Worm (Caenorhabditis elegans) whole organism, midembryonic: ENCODE results near the gene F22H10.3.

ENCODE experiments used
- T22C8.4 ChIP-seq: fragments of 200-800 bp; sonication (Bioruptor generic); IDR thresholded peaks from 2 replicates; pipeline ENCODE4 v1.3.6; 2022; ENCODE audit warnings: missing genetic modification characterization, missing compliant biosample characterization
- cog-1 ChIP-seq: sonication (generic microtip); optimal IDR thresholded peaks from 2 replicates; lab custom pipeline; 2016; ENCODE audit warnings: missing genetic modification characterization, missing compliant biosample characterization
- klf-2 ChIP-seq: fragments of 200-800 bp; sonication (Bioruptor generic); conservative IDR thresholded peaks from 2 replicates; pipeline ENCODE4 v1.3.6; 2022; ENCODE audit warnings: missing genetic modification reagents, missing genetic modification characterization, missing compliant biosample characterization
- med-1 ChIP-seq: sonication (generic microtip); optimal IDR thresholded peaks from 2 replicates; lab custom pipeline; 2017; ENCODE audit warnings: missing genetic modification characterization, mild to moderate bottlenecking, missing compliant biosample characterization, antibody characterized with exemption, missing genetic modification reagents; ENCODE audit not compliant: insufficient read depth
- tab-1 ChIP-seq: fragments of 200-800 bp; sonication (Bioruptor generic); IDR thresholded peaks from 2 replicates; pipeline ENCODE4 v1.3.6; 2022; ENCODE audit warnings: missing genetic modification characterization, missing compliant biosample characterization

DNA sequence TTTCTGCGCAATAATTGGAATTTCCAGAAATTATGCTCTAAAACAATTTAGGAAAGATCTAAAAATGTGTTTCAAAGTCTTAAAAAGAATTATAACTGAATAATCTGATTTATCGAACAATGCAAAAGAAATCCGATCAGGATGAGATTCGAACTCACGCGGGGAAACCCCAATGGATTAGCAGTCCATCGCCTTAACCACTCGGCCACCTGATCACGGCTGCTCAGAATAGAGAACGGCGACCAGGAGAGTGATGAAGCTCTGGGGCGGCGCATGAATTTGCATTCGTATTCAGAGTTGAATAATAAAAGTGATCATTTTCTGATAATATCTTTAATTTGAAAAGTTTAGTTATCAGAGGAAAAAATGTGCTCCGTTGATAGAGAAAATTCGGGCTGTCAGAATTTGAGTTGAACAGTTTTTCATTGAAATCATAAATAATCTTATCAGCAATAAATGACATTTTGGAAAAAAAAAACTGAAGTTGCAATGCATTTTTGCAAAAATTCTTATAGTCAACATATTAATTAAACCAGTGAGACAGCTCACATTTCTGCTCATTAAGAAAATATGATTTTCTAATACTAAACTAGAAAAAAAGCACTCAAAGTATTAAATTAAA is 12.5 kb upstream of the F22H10.3 start:
- TF ChIP-seq tab-1 (GFP tag; lab: Robert Waterston, UW): no peak
- TF ChIP-seq cog-1: no peak
- no peak for TF ChIP-seq T22C8.4 (GFP tag; lab: Robert Waterston, UW)
- no peak for TF ChIP-seq med-1 (GFP tag; lab: Kevin White, UChicago)
- no peak for TF ChIP-seq klf-2 (GFP tag; lab: Robert Waterston, UW)
